Worm (Caenorhabditis elegans): ENCODE data around the gene C50E10.1.

- no peak for TF ChIP-seq unc-86 (tag; optimal IDR thresholded peaks at IDR 0.05)
- TF ChIP-seq ama-1 (optimal IDR thresholded peaks at IDR 0.05): no peak
- no peak for TF ChIP-seq ceh-2 (tag; optimal IDR thresholded peaks at IDR 0.05)
- TF ChIP-seq ztf-16 (tag; optimal IDR thresholded peaks at IDR 0.05): no peak
- TF ChIP-seq C38D4.7 (GFP tag; optimal IDR thresholded peaks at IDR 0.05): no peak
- TF ChIP-seq dmd-4 (tag; optimal IDR thresholded peaks at IDR 0.05; ENCODE audit: borderline replicate concordance): no peak
- no peak for TF ChIP-seq pha-2 (tag; optimal IDR thresholded peaks at IDR 0.05)
- TF ChIP-seq ceh-22 (tag; optimal IDR thresholded peaks at IDR 0.05): no peak
- no peak for TF ChIP-seq nhr-11 (tag; optimal IDR thresholded peaks at IDR 0.05)
- no peak for TF ChIP-seq ceh-9 (tag; optimal IDR thresholded peaks at IDR 0.05)
- no peak for TF ChIP-seq che-1 (tag; optimal IDR thresholded peaks at IDR 0.05)
These were observed 36.1 kb downstream of the C50E10.1 start, which contains the start of gene tric-1B.1 for ce11 chrII:12266145-12266544.
